Worm (Caenorhabditis elegans) whole organism, L3 larva: ENCODE data around the gene lin-56.

Experiments
- R02D3.7 ChIP-seq: fragments of 150-350 bp; optimal IDR thresholded peaks from 2 replicates; lab custom pipeline; 2014; ENCODE audit warnings: missing biosample characterization, missing genetic modification characterization
- eor-1 ChIP-seq, 2 experiments: fragments of 150-350 bp; optimal IDR thresholded peaks; 2 replicates each; lab custom pipeline; 2014 to 2018; ENCODE audit warnings: missing biosample characterization in 2 of 2, missing genetic modification characterization in 2 of 2
- lin-15B ChIP-seq: fragments of 150-350 bp; optimal IDR thresholded peaks from 2 replicates; lab custom pipeline; 2014; ENCODE audit warnings: missing biosample characterization, missing genetic modification characterization
- nfya-1 ChIP-seq: sonication (generic microtip); optimal IDR thresholded peaks from 2 replicates; lab custom pipeline; 2017; ENCODE audit warnings: missing genetic modification characterization, mild to moderate bottlenecking, missing compliant biosample characterization, antibody characterized with exemption, moderate library complexity; ENCODE audit not compliant: insufficient read depth

ce11 chrII:10490329-10490728 is 40.5 kb downstream of the lin-56 start, which contains the start of gene clec-61:
- no peak for TF ChIP-seq eor-1 (tag; optimal IDR thresholded peaks at IDR 0.05; lab: Kevin White, UChicago)
- no peak for TF ChIP-seq lin-15B (tag; lab: Kevin White, UChicago)
- TF ChIP-seq R02D3.7 (tag; lab: Kevin White, UChicago), result no peak
- no peak for TF ChIP-seq nfya-1 (tag; lab: Kevin White, UChicago)
